Fruit fly (Drosophila melanogaster) whole organism, prepupa: ENCODE results near the gene Cyp4ae1.

ENCODE experiments used
- CG34406 ChIP-seq: fragments of 200-800 bp; sonication (Bioruptor generic); optimal IDR thresholded peaks from 3 replicates; lab custom pipeline; 2016; ENCODE audit warnings: missing biosample characterization, missing genetic modification characterization
- CG6808 ChIP-seq: fragments of 200-800 bp; sonication (Bioruptor generic); optimal IDR thresholded peaks from 3 replicates; lab custom pipeline; 2017; ENCODE audit warnings: missing biosample characterization, missing genetic modification characterization, mild to moderate bottlenecking, moderate library complexity, missing genetic modification reagents
- Lpt ChIP-seq: fragments of 200-800 bp; sonication (Bioruptor generic); optimal IDR thresholded peaks from 3 replicates; lab custom pipeline; 2016; ENCODE audit warnings: missing biosample characterization, missing genetic modification characterization
- spab ChIP-seq: fragments of 200-800 bp; sonication (Bioruptor generic); optimal IDR thresholded peaks from 2 replicates; lab custom pipeline; 2017; ENCODE audit warnings: missing biosample characterization, mild to moderate bottlenecking, missing genetic modification characterization, missing genetic modification reagents

- TF ChIP-seq CG6808 (GFP tag; lab: Kevin White, UChicago) (no peak), Lpt (GFP tag; lab: Kevin White, UChicago) (no peak), spab (GFP tag; lab: Kevin White, UChicago) (no peak), CG34406 (GFP tag; lab: Kevin White, UChicago) (no peak)
These were observed 40.4 kb upstream of the Cyp4ae1 start for dm6 chrX:2138417-2138816.
